Worm (Caenorhabditis elegans) whole organism, late embryonic: ENCODE measurements around the gene Y69H2.3.

Source experiments
- C38D4.7 ChIP-seq: fragments of 200-800 bp; sonication (Bioruptor generic); optimal IDR thresholded peaks from 2 replicates; lab custom pipeline; 2018; ENCODE audit warnings: mild to moderate bottlenecking, missing genetic modification characterization, moderate library complexity, missing compliant biosample characterization
- F13H6.1 ChIP-seq: sonication (generic microtip); optimal IDR thresholded peaks from 2 replicates; lab custom pipeline; 2016; ENCODE audit warnings: missing genetic modification characterization, missing compliant biosample characterization
- Y22D7AL.16 ChIP-seq: sonication (generic microtip); optimal IDR thresholded peaks from 2 replicates; lab custom pipeline; 2016; ENCODE audit warnings: missing genetic modification characterization, missing compliant biosample characterization
- ceh-24 ChIP-seq: sonication (generic microtip); optimal IDR thresholded peaks from 2 replicates; lab custom pipeline; 2016; ENCODE audit warnings: mild to moderate bottlenecking, missing genetic modification characterization, missing compliant biosample characterization
- ceh-30 ChIP-seq: fragments of 150-350 bp; optimal IDR thresholded peaks from 2 replicates; lab custom pipeline; 2014; ENCODE audit warnings: missing biosample characterization, missing genetic modification characterization
- ceh-31 ChIP-seq: sonication (generic microtip); optimal IDR thresholded peaks from 2 replicates; lab custom pipeline; 2016; ENCODE audit warnings: missing genetic modification characterization, missing compliant biosample characterization
- ceh-48 ChIP-seq: sonication (generic microtip); optimal IDR thresholded peaks from 2 replicates; lab custom pipeline; 2016; ENCODE audit warnings: missing genetic modification characterization, inconsistent platforms, missing compliant biosample characterization
- dve-1 ChIP-seq: sonication (generic microtip); optimal IDR thresholded peaks from 2 replicates; lab custom pipeline; 2017; ENCODE audit warnings: antibody characterized with exemption, mild to moderate bottlenecking, missing genetic modification characterization, missing compliant biosample characterization
- elt-4 ChIP-seq: sonication (generic microtip); optimal IDR thresholded peaks from 2 replicates; lab custom pipeline; 2016; ENCODE audit warnings: missing genetic modification characterization, missing compliant biosample characterization
- fax-1 ChIP-seq: sonication (generic microtip); optimal IDR thresholded peaks from 2 replicates; lab custom pipeline; 2016; ENCODE audit warnings: missing genotype, missing genetic modification characterization, missing compliant biosample characterization
- fkh-6 ChIP-seq: sonication (generic microtip); optimal IDR thresholded peaks from 2 replicates; lab custom pipeline; 2016; ENCODE audit warnings: missing genetic modification characterization, missing compliant biosample characterization
- gmeb-2 ChIP-seq: sonication (generic microtip); optimal IDR thresholded peaks from 2 replicates; lab custom pipeline; 2016; ENCODE audit warnings: missing genetic modification characterization, inconsistent platforms, missing compliant biosample characterization
- hlh-15 ChIP-seq: sonication (generic microtip); optimal IDR thresholded peaks from 2 replicates; lab custom pipeline; 2016; ENCODE audit warnings: missing genetic modification characterization, missing compliant biosample characterization
- hlh-30 ChIP-seq: sonication (generic microtip); optimal IDR thresholded peaks from 2 replicates; lab custom pipeline; 2017; ENCODE audit warnings: antibody characterized with exemption, missing genetic modification characterization, missing compliant biosample characterization; ENCODE audit not compliant: insufficient read depth
- lin-11 ChIP-seq: fragments of 200-800 bp; sonication (Bioruptor generic); optimal IDR thresholded peaks from 2 replicates; lab custom pipeline; 2018; ENCODE audit warnings: mild to moderate bottlenecking, missing genetic modification characterization, missing compliant biosample characterization
- nfya-1 ChIP-seq: sonication (generic microtip); optimal IDR thresholded peaks from 2 replicates; lab custom pipeline; 2017; ENCODE audit warnings: missing genetic modification characterization, mild to moderate bottlenecking, missing compliant biosample characterization, antibody characterized with exemption, moderate library complexity
- nhr-11 ChIP-seq: fragments of 150-350 bp; optimal IDR thresholded peaks from 2 replicates; lab custom pipeline; 2014; ENCODE audit warnings: missing biosample characterization, missing genetic modification characterization
- npax-4 ChIP-seq: sonication (generic microtip); optimal IDR thresholded peaks from 2 replicates; lab custom pipeline; 2016; ENCODE audit warnings: missing genetic modification characterization, missing compliant biosample characterization
- pax-1 ChIP-seq: fragments of 150-350 bp; optimal IDR thresholded peaks from 2 replicates; lab custom pipeline; 2014; ENCODE audit warnings: missing biosample characterization, missing genetic modification characterization
- pha-2 ChIP-seq: sonication (generic microtip); optimal IDR thresholded peaks from 2 replicates; lab custom pipeline; 2017; ENCODE audit warnings: mild to moderate bottlenecking, missing genetic modification characterization, missing compliant biosample characterization
- rnt-1 ChIP-seq: sonication (generic microtip); optimal IDR thresholded peaks from 2 replicates; lab custom pipeline; 2016; ENCODE audit warnings: missing genetic modification characterization, missing compliant biosample characterization
- sox-2 ChIP-seq: fragments of 200-800 bp; sonication (Bioruptor generic); IDR thresholded peaks from 2 replicates; pipeline ENCODE4 v1.3.6; 2022; ENCODE audit warnings: missing genetic modification reagents, missing genetic modification characterization, missing compliant biosample characterization
- syd-9 ChIP-seq: sonication (generic microtip); optimal IDR thresholded peaks from 2 replicates; lab custom pipeline; 2016; ENCODE audit warnings: mild to moderate bottlenecking, missing genetic modification characterization, moderate library complexity, missing compliant biosample characterization
- tbx-2 ChIP-seq: sonication (generic microtip); optimal IDR thresholded peaks from 2 replicates; lab custom pipeline; 2016; ENCODE audit warnings: missing genetic modification characterization, missing compliant biosample characterization
- ttx-3 ChIP-seq: sonication (generic microtip); optimal IDR thresholded peaks from 2 replicates; lab custom pipeline; 2016; ENCODE audit warnings: missing genetic modification reagents, missing genetic modification characterization, missing compliant biosample characterization
- unc-3 ChIP-seq, 2 experiments: fragments of 200-800 bp in 1 of 2; sonication (Bioruptor generic) in 1 of 2; sonication (generic microtip) in 1 of 2; conservative IDR thresholded peaks in 1 of 2; optimal IDR thresholded peaks in 1 of 2; 2 replicates each; pipeline versions ENCODE4 v1.3.6 to Lab custom; 2016 to 2022; ENCODE audit warnings: missing compliant biosample characterization in 2 of 2, missing genetic modification characterization in 2 of 2, missing genetic modification reagents in 1 of 2
- unc-55 ChIP-seq: sonication (generic microtip); optimal IDR thresholded peaks from 2 replicates; lab custom pipeline; 2017; ENCODE audit warnings: missing biosample characterization, missing genetic modification reagents, missing genetic modification characterization
- ztf-16 ChIP-seq: sonication (generic microtip); optimal IDR thresholded peaks from 2 replicates; lab custom pipeline; 2017; ENCODE audit warnings: missing genetic modification characterization, missing compliant biosample characterization

Y69H2.3 gene

ce11 chrV:18622462-18622861, 41.5 kb downstream of the Y69H2.3 start, which contains the start of gene Y69H2.1:
Gene Y69H2.1, minus strand, starts transcription at chrV:18622562.
- TF ChIP-seq hlh-15 (tag; lab: Kevin White, UChicago) (no peak), gmeb-2 (tag; lab: Kevin White, UChicago) (no peak), ceh-24 (tag; lab: Kevin White, UChicago) (no peak), C38D4.7 (GFP tag; lab: Kevin White, UChicago) (no peak), fax-1 (tag; lab: Kevin White, UChicago) (no peak), unc-55 (GFP tag; lab: Kevin White, UChicago) (no peak)

ce11 chrV:18616287-18616686, 47.6 kb downstream of the Y69H2.3 start, which contains the start of gene nhr-70:
Gene nhr-70, plus strand, starts transcription at chrV:18616587.
- no peak for TF ChIP-seq lin-11
- no peak for TF ChIP-seq F13H6.1 (tag; lab: Kevin White, UChicago)
- TF ChIP-seq syd-9 (tag; lab: Kevin White, UChicago) = no peak
- no peak for TF ChIP-seq tbx-2 (tag; lab: Kevin White, UChicago)
- no peak for TF ChIP-seq pax-1 (tag; lab: Kevin White, UChicago)

- TF ChIP-seq pha-2 (tag; lab: Kevin White, UChicago) (peak; percentile 25), elt-4 (no peak), ceh-48 (tag; lab: Kevin White, UChicago) (peak; percentile 20), fkh-6 (tag; lab: Kevin White, UChicago) (no peak), tbx-2 (tag; lab: Kevin White, UChicago) (no peak), nhr-11 (tag; lab: Kevin White, UChicago) (no peak), ztf-16 (tag; lab: Kevin White, UChicago) (no peak), Y22D7AL.16 (no peak), gmeb-2 (tag; lab: Kevin White, UChicago) (no peak), hlh-30 (tag; lab: Kevin White, UChicago) (peak; percentile 15), ceh-31 (tag; lab: Kevin White, UChicago) (peak; percentile 15), nfya-1 (tag; lab: Kevin White, UChicago) (peak; percentile 35), sox-2 (GFP tag; lab: Robert Waterston, UW) (no peak), ttx-3 (tag; lab: Kevin White, UChicago) (no peak), ceh-30 (no peak)
- TF ChIP-seq, all 69 proteins: peak for 5
Observed at ce11 chrV:18614498-18614897, 49.4 kb downstream of the Y69H2.3 start.

- TF ChIP-seq npax-4 = no peak
- peak; percentile 98 for TF ChIP-seq dve-1 (tag; lab: Kevin White, UChicago)
- no peak for TF ChIP-seq unc-3 (GFP tag; conservative IDR thresholded peaks at IDR 0.05; lab: Robert Waterston, UW)
- no peak for TF ChIP-seq unc-3 (tag; optimal IDR thresholded peaks at IDR 0.05; lab: Kevin White, UChicago)
- TF ChIP-seq ttx-3 (tag; lab: Kevin White, UChicago) = no peak
- no peak for TF ChIP-seq rnt-1
Observed at ce11 chrV:18613164-18613563, 50.8 kb downstream of the Y69H2.3 start.
